Worm (Caenorhabditis elegans): ENCODE results near the gene C14C10.1.

- TF ChIP-seq nhr-237 (tag; optimal IDR thresholded peaks at IDR 0.05), result no peak
- no peak for TF ChIP-seq egl-27 (tag; optimal IDR thresholded peaks at IDR 0.05)
- TF ChIP-seq ama-1 (optimal IDR thresholded peaks at IDR 0.05), result no peak
- peak; percentile 8 for TF ChIP-seq zag-1 (tag; optimal IDR thresholded peaks at IDR 0.05)
- TF ChIP-seq mdl-1 (tag; optimal IDR thresholded peaks at IDR 0.05), result no peak
- TF ChIP-seq sma-9 (GFP tag; optimal IDR thresholded peaks at IDR 0.05), result no peak
- no peak for TF ChIP-seq sma-9 (tag; optimal IDR thresholded peaks at IDR 0.05)
- TF ChIP-seq unc-62 (GFP tag; optimal IDR thresholded peaks at IDR 0.05), result peak; percentile 46
- TF ChIP-seq blmp-1 (tag; optimal IDR thresholded peaks at IDR 0.05; ENCODE audit: insufficient read depth), result no peak
- no peak for TF ChIP-seq R02D3.7 (tag; optimal IDR thresholded peaks at IDR 0.05)
Measured at ce11 chrV:12540018-12540417, 48.1 kb upstream of the C14C10.1 start.

Measured in whole organism, L2 larva.